Worm (Caenorhabditis elegans): ENCODE data around the gene C37E2.3.

C37E2.3 gene

ce11 chrX:14185631-14186030 lies 5.4 kb downstream of the C37E2.3 start:
- TF ChIP-seq T26A8.4 (GFP tag; IDR thresholded peaks at IDR 0.05) (no peak), lin-39 (tag; optimal IDR thresholded peaks at IDR 0.05) (no peak), T20F7.1 (GFP tag; optimal IDR thresholded peaks at IDR 0.05) (no peak), R02D3.7 (tag; optimal IDR thresholded peaks at IDR 0.05) (no peak), zip-2 (tag; optimal IDR thresholded peaks at IDR 0.05) (no peak), nhr-28 (tag; optimal IDR thresholded peaks at IDR 0.05) (no peak), fos-1 (tag; optimal IDR thresholded peaks at IDR 0.05) (no peak), ctbp-1 (GFP tag; IDR thresholded peaks at IDR 0.05) (no peak), mes-2 (tag; optimal IDR thresholded peaks at IDR 0.05; ENCODE audit: poor library complexity, severe bottlenecking) (no peak), vab-7 (GFP tag; IDR thresholded peaks at IDR 0.05) (no peak), snpc-4 (tag; optimal IDR thresholded peaks at IDR 0.05) (no peak), daf-16 (GFP tag; optimal IDR thresholded peaks at IDR 0.05) (no peak), daf-16 (tag; optimal IDR thresholded peaks at IDR 0.05) (no peak), hmg-1.1 (GFP tag; IDR thresholded peaks at IDR 0.05) (no peak), nhr-41 (GFP tag; IDR thresholded peaks at IDR 0.05) (no peak), lsy-2 (tag; optimal IDR thresholded peaks at IDR 0.05) (no peak), nhr-6 (tag; optimal IDR thresholded peaks at IDR 0.05) (no peak), nhr-76 (tag; optimal IDR thresholded peaks at IDR 0.05) (no peak), nhr-42 (GFP tag; IDR thresholded peaks at IDR 0.05) (no peak), F26F4.8 (GFP tag; conservative IDR thresholded peaks at IDR 0.05) (no peak)

DNA sequence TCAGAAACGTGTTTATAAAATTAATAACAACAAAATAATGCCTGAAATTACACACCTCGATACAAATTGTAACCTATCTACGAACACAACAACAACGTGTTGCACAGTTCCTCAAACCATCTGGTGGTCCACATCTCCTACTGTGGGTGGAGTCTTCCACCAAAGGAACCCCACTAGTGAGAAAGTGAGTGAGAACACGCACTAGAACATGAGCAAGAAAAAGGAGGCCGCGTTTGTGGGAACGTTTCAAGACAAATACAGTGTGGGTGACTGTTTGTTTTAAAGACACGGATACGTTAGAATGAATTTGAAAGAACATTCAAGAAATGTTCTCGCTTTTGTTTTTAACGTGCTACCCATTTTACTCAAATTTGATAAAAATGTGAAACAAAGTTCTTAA lies 6.2 kb downstream of the C37E2.3 start, which contains the start of gene ceh-36:
ceh-36 (minus strand) TSS at position 101 of the 400 bp plus-strand sequence.
- TF ChIP-seq nhr-42 (GFP tag; IDR thresholded peaks at IDR 0.05) (no peak), unc-130 (GFP tag; optimal IDR thresholded peaks at IDR 0.05) (no peak), aha-1 (tag) (peak; percentile 80), nhr-25 (tag; optimal IDR thresholded peaks at IDR 0.05; ENCODE audit: borderline replicate concordance, insufficient read depth) (no peak), lin-15B (tag; optimal IDR thresholded peaks at IDR 0.05) (no peak), dpl-1 (GFP tag; optimal IDR thresholded peaks at IDR 0.05) (no peak)

- TF ChIP-seq mxl-2 (GFP tag; conservative IDR thresholded peaks at IDR 0.05) (no peak), pqm-1 (tag; optimal IDR thresholded peaks at IDR 0.05) (peak; percentile 77), ztf-11 (tag; optimal IDR thresholded peaks at IDR 0.05) (no peak), dmd-6 (GFP tag; IDR thresholded peaks at IDR 0.05) (peak; percentile 44; the same call in 1 of the 2 replicates), nhr-11 (tag; optimal IDR thresholded peaks at IDR 0.05) (no peak), unc-62 (GFP tag; optimal IDR thresholded peaks at IDR 0.05 in 1 of 2) (peak in 1 of 2 experiments; percentile 96), unc-62 (tag; optimal IDR thresholded peaks at IDR 0.05) (no peak), nhr-10 (tag; optimal IDR thresholded peaks at IDR 0.05) (no peak), mep-1 (tag; optimal IDR thresholded peaks at IDR 0.05) (no peak), rbr-2 (tag; optimal IDR thresholded peaks at IDR 0.05) (no peak), dmd-8 (GFP tag; IDR thresholded peaks at IDR 0.05) (no peak), zip-2 (tag; optimal IDR thresholded peaks at IDR 0.05) (no peak), nhr-42 (GFP tag; IDR thresholded peaks at IDR 0.05) (no peak), nhr-28 (tag; optimal IDR thresholded peaks at IDR 0.05) (peak; percentile 47), snpc-4 (tag; optimal IDR thresholded peaks at IDR 0.05) (no peak), F26F4.8 (GFP tag; conservative IDR thresholded peaks at IDR 0.05) (no peak), daf-16 (GFP tag; optimal IDR thresholded peaks at IDR 0.05) (no peak), daf-16 (tag; optimal IDR thresholded peaks at IDR 0.05) (peak; percentile 14), aly-2 (tag; optimal IDR thresholded peaks at IDR 0.05) (no peak), fos-1 (tag; optimal IDR thresholded peaks at IDR 0.05) (no peak)
Observed at ce11 chrX:14194251-14194650, 14.0 kb downstream of the C37E2.3 start.

- TF ChIP-seq aly-2 (tag; optimal IDR thresholded peaks at IDR 0.05) (no peak), mxl-3 (GFP tag; optimal IDR thresholded peaks at IDR 0.05) (no peak), hlh-11 (tag; optimal IDR thresholded peaks at IDR 0.05) (peak; percentile 42), vab-7 (GFP tag; IDR thresholded peaks at IDR 0.05) (no peak), hmg-1.1 (GFP tag; IDR thresholded peaks at IDR 0.05) (no peak), dpl-1 (GFP tag; optimal IDR thresholded peaks at IDR 0.05) (no peak), nhr-10 (tag; optimal IDR thresholded peaks at IDR 0.05) (no peak), madf-5 (GFP tag; IDR thresholded peaks at IDR 0.05) (no peak), nhr-76 (tag; optimal IDR thresholded peaks at IDR 0.05) (no peak), daf-12 (tag; optimal IDR thresholded peaks at IDR 0.05) (no peak), nhr-41 (GFP tag; IDR thresholded peaks at IDR 0.05) (no peak), arid-1 (GFP tag; conservative IDR thresholded peaks at IDR 0.05) (no peak), T26A8.4 (GFP tag; IDR thresholded peaks at IDR 0.05) (no peak), Y105C5A.15 (GFP tag; IDR thresholded peaks at IDR 0.05) (no peak), F44E2.7 (GFP tag; IDR thresholded peaks at IDR 0.05) (no peak), F10B5.3 (tag; optimal IDR thresholded peaks at IDR 0.05) (no peak), daf-16 (GFP tag; optimal IDR thresholded peaks at IDR 0.05) (no peak), daf-16 (tag; optimal IDR thresholded peaks at IDR 0.05) (peak; percentile 69), nhr-28 (tag; optimal IDR thresholded peaks at IDR 0.05) (peak; percentile 53), egl-27 (tag; optimal IDR thresholded peaks at IDR 0.05) (no peak), tra-1 (GFP tag; IDR thresholded peaks at IDR 0.05) (no peak), zip-2 (tag; optimal IDR thresholded peaks at IDR 0.05) (no peak), mep-1 (tag; optimal IDR thresholded peaks at IDR 0.05) (no peak)
Observed at ce11 chrX:14206321-14206720, 26.1 kb downstream of the C37E2.3 start.

All from whole organism, L4 larva.